Fruit fly (Drosophila melanogaster): ENCODE measurements around the gene EMC2A.

The EMC2A gene

DNA sequence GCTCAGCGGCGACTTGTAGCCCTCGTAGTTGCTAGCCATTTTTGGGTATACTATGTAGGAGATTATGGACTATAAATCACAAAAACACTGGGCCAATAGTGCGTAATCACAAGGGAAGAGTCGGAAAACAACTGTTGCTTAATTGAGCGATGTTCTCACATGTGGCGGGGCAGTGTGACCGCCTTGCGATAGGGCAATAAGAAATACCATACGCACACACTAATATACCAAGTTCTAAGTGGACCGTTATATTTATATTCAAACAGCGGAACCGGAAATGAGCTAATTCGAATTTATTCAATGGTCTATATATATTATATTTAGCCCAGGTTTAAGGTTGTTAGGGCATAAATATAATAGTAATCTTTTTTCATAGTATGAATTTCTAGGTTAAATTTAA is 25.1 kb upstream of the EMC2A start, which contains the start of gene Adsl (continued):
- TF ChIP-seq CG7372 (GFP tag; IDR thresholded peaks at IDR 0.05), result no peak
- peak; percentile 91 for TF ChIP-seq dm (GFP tag; optimal IDR thresholded peaks at IDR 0.05)
- TF ChIP-seq CG8478 (optimal IDR thresholded peaks at IDR 0.05), result no peak
- TF ChIP-seq CG31224 (GFP tag; IDR thresholded peaks at IDR 0.05), result no peak
- TF ChIP-seq Aef1 (GFP tag; IDR thresholded peaks at IDR 0.05), result no peak
- peak; percentile 43; the same call in 2 of the 3 replicates for TF ChIP-seq CG34224 (GFP tag; IDR thresholded peaks at IDR 0.05; ENCODE audit: partially characterized antibody)
- TF ChIP-seq MTF-1 (GFP tag; optimal IDR thresholded peaks at IDR 0.05; ENCODE audit: borderline replicate concordance), result peak; percentile 88
- TF ChIP-seq Ada2b (GFP tag; IDR thresholded peaks at IDR 0.05), result peak; percentile 19; the same call in 1 of the 2 replicates
- TF ChIP-seq Myb (GFP tag; optimal IDR thresholded peaks at IDR 0.05), result peak; percentile 91
- TF ChIP-seq sens-2 (GFP tag; IDR thresholded peaks at IDR 0.05), result 0 out of 2 replicates have a peak, but pooled peaks have one; percentile 23
- peak; percentile 75 for TF ChIP-seq CG33557 (GFP tag; optimal IDR thresholded peaks at IDR 0.05)
- no peak for TF ChIP-seq CG13424 (tag; optimal IDR thresholded peaks at IDR 0.05)
- peak; percentile 81 for TF ChIP-seq CG13775 (GFP tag; optimal IDR thresholded peaks at IDR 0.05)
- peak; percentile 24 for TF ChIP-seq tin (GFP tag; optimal IDR thresholded peaks at IDR 0.05)
- TF ChIP-seq Antp (GFP tag; optimal IDR thresholded peaks at IDR 0.05), result no peak
- TF ChIP-seq psq (GFP tag; optimal IDR thresholded peaks at IDR 0.05), result no peak
- no peak for TF ChIP-seq pita (GFP tag; optimal IDR thresholded peaks at IDR 0.05)
- TF ChIP-seq grau (tag; optimal IDR thresholded peaks at IDR 0.05), result no peak
- TF ChIP-seq D19A (tag; optimal IDR thresholded peaks at IDR 0.05), result no peak
- no peak for TF ChIP-seq CG14014 (GFP tag; IDR thresholded peaks at IDR 0.05)
- TF ChIP-seq chn (GFP tag; optimal IDR thresholded peaks at IDR 0.05), result no peak
- peak; percentile 57 for TF ChIP-seq BEAF-32 (GFP tag; optimal IDR thresholded peaks at IDR 0.05)
- no peak for TF ChIP-seq crol (GFP tag; IDR thresholded peaks at IDR 0.05)
- TF ChIP-seq CG10979 (tag; optimal IDR thresholded peaks at IDR 0.05), result peak; percentile 73
- no peak for TF ChIP-seq lola (GFP tag; optimal IDR thresholded peaks at IDR 0.05)
- no peak for TF ChIP-seq Optix (GFP tag; IDR thresholded peaks at IDR 0.05)
- no peak for TF ChIP-seq fu2 (GFP tag; optimal IDR thresholded peaks at IDR 0.05)
- no peak for TF ChIP-seq CG12236 (GFP tag; optimal IDR thresholded peaks at IDR 0.05)
- TF ChIP-seq tx (GFP tag; optimal IDR thresholded peaks at IDR 0.05), result no peak
- TF ChIP-seq TFAM (GFP tag; optimal IDR thresholded peaks at IDR 0.05), result no peak
- TF ChIP-seq CG17328 (GFP tag; IDR thresholded peaks at IDR 0.05), result peak; percentile 73
- TF ChIP-seq CG17361 (GFP tag; IDR thresholded peaks at IDR 0.05), result no peak; the same call in 1 of the 3 replicates
- peak; percentile 90 for TF ChIP-seq scrt (GFP tag; optimal IDR thresholded peaks at IDR 0.05)
- TF ChIP-seq CG17612 (GFP tag; IDR thresholded peaks at IDR 0.05), result no peak
- no peak for TF ChIP-seq sna (GFP tag; IDR thresholded peaks at IDR 0.05; ENCODE audit: partially characterized antibody)
- peak; percentile 83 for TF ChIP-seq CG3281 (GFP tag; optimal IDR thresholded peaks at IDR 0.05)
- TF ChIP-seq Sin3A (optimal IDR thresholded peaks at IDR 0.05), result no peak
- no peak for TF ChIP-seq nau (GFP tag; optimal IDR thresholded peaks at IDR 0.05)
- peak; percentile 72 for TF ChIP-seq fd64A (GFP tag; optimal IDR thresholded peaks at IDR 0.05)
- no peak for TF ChIP-seq sisA (GFP tag; IDR thresholded peaks at IDR 0.05)
- TF ChIP-seq tap (tag; optimal IDR thresholded peaks at IDR 0.05), result peak; percentile 48
- TF ChIP-seq CG4617 (GFP tag; optimal IDR thresholded peaks at IDR 0.05; ENCODE audit: borderline replicate concordance), result no peak
- TF ChIP-seq Hr3 (GFP tag; optimal IDR thresholded peaks at IDR 0.05), result no peak
- peak; percentile 8; the same call in 1 of the 2 replicates for TF ChIP-seq NFAT (GFP tag; IDR thresholded peaks at IDR 0.05)
- TF ChIP-seq org-1 (GFP tag; optimal IDR thresholded peaks at IDR 0.05), result peak; percentile 63
- no peak for TF ChIP-seq CG4854 (GFP tag; optimal IDR thresholded peaks at IDR 0.05)
- no peak for TF ChIP-seq sqz (GFP tag; optimal IDR thresholded peaks at IDR 0.05)
- no peak for TF ChIP-seq CG14965 (GFP tag; optimal IDR thresholded peaks at IDR 0.05; ENCODE audit: borderline replicate concordance)
- peak; percentile 46 for TF ChIP-seq slp2 (GFP tag; optimal IDR thresholded peaks at IDR 0.05)
- no peak for TF ChIP-seq CG7928 (GFP tag; optimal IDR thresholded peaks at IDR 0.05)
- TF ChIP-seq CG17802 (tag; optimal IDR thresholded peaks at IDR 0.05), result peak; percentile 46
- no peak for TF ChIP-seq Oaz (GFP tag; IDR thresholded peaks at IDR 0.05)
